Fruit fly (Drosophila melanogaster) whole organism, embryonic: ENCODE measurements around the gene Prim2.

Experiments used
- Antp ChIP-seq: fragments of 200-800 bp; sonication (Bioruptor generic); optimal IDR thresholded peaks from 3 replicates; lab custom pipeline; 2016; ENCODE audit warnings: missing biosample characterization, missing genetic modification characterization
- Atf6 ChIP-seq: fragments of 200-800 bp; sonication (Bioruptor generic); IDR thresholded peaks from 2 replicates; pipeline ENCODE4 v1.3.6; 2022; ENCODE audit warnings: missing biosample characterization, missing genetic modification characterization
- Bgb ChIP-seq: fragments of 200-800 bp; sonication (Bioruptor generic); IDR thresholded peaks from 2 replicates; pipeline ENCODE4 v1.3.6; 2022; ENCODE audit warnings: missing biosample characterization, missing genetic modification characterization; ENCODE audit not compliant: partially characterized antibody
- CG10431 ChIP-seq: fragments of 200-800 bp; sonication (Bioruptor generic); optimal IDR thresholded peaks from 3 replicates; lab custom pipeline; 2018; ENCODE audit warnings: missing biosample characterization, mild to moderate bottlenecking, missing genetic modification characterization
- CG11456 ChIP-seq: fragments of 200-800 bp; sonication (Bioruptor generic); IDR thresholded peaks from 3 replicates; pipeline ENCODE4 v1.3.6; 2022; ENCODE audit warnings: missing biosample characterization, missing genetic modification characterization
- CG12219 ChIP-seq: fragments of 200-800 bp; sonication (Bioruptor generic); optimal IDR thresholded peaks from 3 replicates; lab custom pipeline; 2018; ENCODE audit warnings: missing biosample characterization, mild to moderate bottlenecking, missing genetic modification characterization
- CG12236 ChIP-seq: fragments of 200-800 bp; sonication (Bioruptor generic); optimal IDR thresholded peaks from 2 replicates; lab custom pipeline; 2016; ENCODE audit warnings: missing biosample characterization, missing genetic modification characterization
- CG13424 ChIP-seq: fragments of 200-800 bp; sonication (Bioruptor generic); optimal IDR thresholded peaks from 2 replicates; lab custom pipeline; 2019; ENCODE audit warnings: missing biosample characterization, mild to moderate bottlenecking, missing genetic modification characterization, moderate library complexity
- CG15479 ChIP-seq: fragments of 200-800 bp; sonication (Bioruptor generic); optimal IDR thresholded peaks from 3 replicates; lab custom pipeline; 2019; ENCODE audit warnings: missing biosample characterization, mild to moderate bottlenecking, missing genetic modification characterization, moderate library complexity
- CG17328 ChIP-seq: fragments of 200-800 bp; sonication (Bioruptor generic); IDR thresholded peaks from 2 replicates; pipeline ENCODE4 v1.3.6; 2022; ENCODE audit warnings: missing biosample characterization, missing genetic modification characterization
- CG17829 ChIP-seq: fragments of 200-800 bp; optimal IDR thresholded peaks from 2 replicates; lab custom pipeline; 2019; ENCODE audit warnings: missing biosample characterization, mild to moderate bottlenecking, missing genetic modification characterization, moderate library complexity
- CG30020 ChIP-seq: fragments of 200-800 bp; optimal IDR thresholded peaks from 2 replicates; lab custom pipeline; 2019; ENCODE audit warnings: missing biosample characterization, mild to moderate bottlenecking, missing genetic modification characterization, moderate library complexity
- CG34422 ChIP-seq: fragments of 200-800 bp; sonication (Bioruptor generic); IDR thresholded peaks from 3 replicates; pipeline ENCODE4 v1.3.6; 2022; ENCODE audit warnings: missing biosample characterization, missing genetic modification characterization
- CG4404 ChIP-seq: fragments of 200-800 bp; sonication (Bioruptor generic); IDR thresholded peaks from 2 replicates; pipeline ENCODE4 v1.3.6; 2022; ENCODE audit warnings: missing biosample characterization, missing genetic modification characterization
- CG6654 ChIP-seq: fragments of 200-800 bp; sonication (Bioruptor generic); optimal IDR thresholded peaks from 2 replicates; lab custom pipeline; 2017; ENCODE audit warnings: missing biosample characterization, mild to moderate bottlenecking, missing genetic modification characterization
- CG6689 ChIP-seq: fragments of 200-800 bp; sonication (Bioruptor generic); IDR thresholded peaks from 2 replicates; pipeline ENCODE4 v1.3.6; 2022; ENCODE audit warnings: missing biosample characterization, missing genetic modification characterization
- CG6765 ChIP-seq: fragments of 200-800 bp; sonication (Bioruptor generic); optimal IDR thresholded peaks from 3 replicates; lab custom pipeline; 2017; ENCODE audit warnings: missing biosample characterization, mild to moderate bottlenecking, missing genetic modification characterization
- CG6854 ChIP-seq: fragments of 200-800 bp; sonication (Bioruptor generic); optimal IDR thresholded peaks from 3 replicates; lab custom pipeline; 2017; ENCODE audit warnings: missing biosample characterization, mild to moderate bottlenecking, missing genetic modification characterization
- CG8281 ChIP-seq: fragments of 200-800 bp; sonication (Bioruptor generic); optimal IDR thresholded peaks from 2 replicates; lab custom pipeline; 2018; ENCODE audit warnings: missing biosample characterization, mild to moderate bottlenecking, missing genetic modification characterization, moderate library complexity
- GATAe ChIP-seq: fragments of 200-800 bp; sonication (Bioruptor generic); conservative IDR thresholded peaks from 2 replicates; pipeline ENCODE4 v1.3.6; 2022; ENCODE audit warnings: missing biosample characterization, missing genetic modification characterization
- Gug ChIP-seq: fragments of 200-800 bp; sonication (Bioruptor generic); IDR thresholded peaks from 4 replicates; pipeline ENCODE4 v1.3.6; 2022; ENCODE audit warnings: missing biosample characterization, missing genetic modification characterization
- Jarid2 ChIP-seq: fragments of 200-800 bp; sonication (Bioruptor generic); optimal IDR thresholded peaks from 3 replicates; lab custom pipeline; 2017; ENCODE audit warnings: mild to moderate bottlenecking, missing biosample characterization, missing genetic modification reagents, missing genetic modification characterization
- MBD-R2 ChIP-seq: fragments of 200-800 bp; sonication (Bioruptor generic); IDR thresholded peaks from 2 replicates; pipeline ENCODE4 v1.3.6; 2022; ENCODE audit warnings: missing biosample characterization, missing genetic modification characterization
- Mad ChIP-seq: fragments of 200-800 bp; sonication (Bioruptor generic); optimal IDR thresholded peaks from 2 replicates; lab custom pipeline; 2016; ENCODE audit warnings: missing biosample characterization, missing genetic modification characterization
- chm ChIP-seq: fragments of 200-800 bp; sonication (Bioruptor generic); IDR thresholded peaks from 2 replicates; pipeline ENCODE4 v1.3.6; 2022; ENCODE audit warnings: missing biosample characterization, missing genetic modification characterization
- chn ChIP-seq: fragments of 200-800 bp; sonication (Bioruptor generic); optimal IDR thresholded peaks from 2 replicates; lab custom pipeline; 2016; ENCODE audit warnings: missing biosample characterization, missing genetic modification characterization
- dmrt11E ChIP-seq: fragments of 200-800 bp; sonication (Bioruptor generic); optimal IDR thresholded peaks from 3 replicates; lab custom pipeline; 2018; ENCODE audit warnings: missing biosample characterization, mild to moderate bottlenecking, missing genetic modification characterization, moderate library complexity
- fd3F ChIP-seq: fragments of 200-800 bp; sonication (Bioruptor generic); optimal IDR thresholded peaks from 2 replicates; lab custom pipeline; 2018; ENCODE audit warnings: missing biosample characterization, mild to moderate bottlenecking, missing genetic modification characterization, moderate library complexity
- grau ChIP-seq: fragments of 200-800 bp; optimal IDR thresholded peaks from 3 replicates; lab custom pipeline; 2019; ENCODE audit warnings: missing biosample characterization, mild to moderate bottlenecking, missing genetic modification characterization, moderate library complexity
- jigr1 ChIP-seq: fragments of 200-800 bp; sonication (Bioruptor generic); IDR thresholded peaks from 3 replicates; pipeline ENCODE4 v1.3.6; 2022; ENCODE audit warnings: missing biosample characterization, missing genetic modification characterization
- lov ChIP-seq, 2 experiments: fragments of 200-800 bp in 1 of 2; fragments of >200 bp in 1 of 2; sonication (Bioruptor generic) in 1 of 2; IDR thresholded peaks in 1 of 2; optimal IDR thresholded peaks in 1 of 2; 2 replicates in 1 of 2; 3 replicates in 1 of 2; pipeline versions ENCODE4 v1.3.6 to Lab custom; 2017 to 2022; ENCODE audit warnings: missing biosample characterization in 1 of 2, missing genetic modification characterization in 1 of 2
- pho ChIP-seq: fragments of 200-800 bp; sonication (Bioruptor generic); optimal IDR thresholded peaks from 2 replicates; lab custom pipeline; 2016; ENCODE audit warnings: missing biosample characterization, missing genetic modification characterization
- pum ChIP-seq: fragments of 200-800 bp; sonication (Bioruptor generic); optimal IDR thresholded peaks from 2 replicates; lab custom pipeline; 2016; ENCODE audit warnings: missing biosample characterization, missing genetic modification characterization
- sc ChIP-seq, 3 experiments: fragments of >200 bp in 2 of 3; fragments of 200-800 bp in 1 of 3; sonication (Bioruptor generic) in 1 of 3; optimal IDR thresholded peaks; 2 replicates in 2 of 3; 3 replicates in 1 of 3; lab custom pipeline; 2017; ENCODE audit warnings: mild to moderate bottlenecking in 1 of 3, missing biosample characterization in 1 of 3, missing genetic modification characterization in 1 of 3, missing genetic modification reagents in 1 of 3
- slp2 ChIP-seq: fragments of 200-800 bp; sonication (Bioruptor generic); optimal IDR thresholded peaks from 2 replicates; lab custom pipeline; 2016; ENCODE audit warnings: missing biosample characterization, missing genetic modification characterization
- tll ChIP-seq, 2 experiments: fragments of 200-800 bp in 1 of 2; fragments of >200 bp in 1 of 2; sonication (Bioruptor generic) in 1 of 2; optimal IDR thresholded peaks; 2 replicates each; lab custom pipeline; 2017 to 2019; ENCODE audit warnings: missing biosample characterization in 2 of 2, missing genetic modification characterization in 2 of 2, mild to moderate bottlenecking in 1 of 2, moderate library complexity in 1 of 2
- tx ChIP-seq: fragments of 200-800 bp; sonication (Bioruptor generic); optimal IDR thresholded peaks from 2 replicates; lab custom pipeline; 2016; ENCODE audit warnings: missing biosample characterization, missing genetic modification characterization
- vfl ChIP-seq: fragments of 200-800 bp; sonication (Bioruptor generic); optimal IDR thresholded peaks from 2 replicates; lab custom pipeline; 2016; ENCODE audit warnings: missing biosample characterization, missing genetic modification characterization

Prim2 gene

DNA sequence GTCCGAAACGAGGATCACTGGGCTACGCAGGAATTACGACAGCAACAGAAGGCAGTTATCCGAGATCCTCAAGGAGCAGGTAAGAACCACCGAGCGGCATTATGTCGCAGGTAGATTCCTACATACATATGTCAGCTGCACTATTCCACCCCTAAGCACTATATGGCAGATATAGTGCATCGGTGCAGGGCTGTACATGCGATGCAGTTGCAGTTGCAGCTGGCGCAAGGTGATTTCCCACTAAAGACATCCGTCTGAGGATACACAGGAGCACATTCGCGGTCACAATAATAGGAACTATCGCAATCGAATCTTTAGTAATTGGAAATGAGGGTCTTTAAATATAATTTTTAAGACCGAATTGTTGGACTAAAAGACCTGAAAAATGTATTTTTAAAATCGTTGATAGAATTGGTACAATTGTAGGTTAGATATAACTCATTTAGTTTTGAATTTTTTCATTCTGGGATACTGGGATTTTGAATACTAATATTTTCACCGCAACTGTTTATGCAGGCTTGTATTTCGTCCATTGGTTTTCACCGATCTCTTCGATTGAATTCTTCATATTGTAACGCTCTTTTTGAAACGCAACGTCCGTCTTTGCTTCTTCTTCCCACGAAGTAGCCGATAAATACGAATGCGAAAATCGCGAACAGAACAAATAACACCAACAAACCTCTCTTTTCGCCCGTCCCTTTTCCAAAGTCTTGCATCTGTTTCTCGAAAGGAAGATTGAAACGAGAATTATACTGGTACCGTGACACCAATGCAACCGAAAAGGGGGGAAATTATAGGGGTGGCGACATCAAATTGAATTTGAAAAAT is 41.5 kb upstream of the Prim2 start (continued):
- TF ChIP-seq sc (optimal IDR thresholded peaks at IDR 0.05; lab: Kevin White, UChicago) (no peak), sc (GFP tag; optimal IDR thresholded peaks at IDR 0.05; lab: Kevin White, UChicago) (peak; percentile 50), grau (tag; lab: Kevin White, UChicago) (peak; percentile 54), CG11456 (GFP tag; lab: Robert Waterston, UW) (no peak), Antp (no peak), chm (0 out of 2 replicates have a peak, but pooled peaks have one; percentile 15), CG17328 (GFP tag; lab: Robert Waterston, UW) (peak; percentile 49; the same call in 1 of the 2 replicates), CG34422 (GFP tag; lab: Robert Waterston, UW) (no peak), CG6654 (no peak), jigr1 (GFP tag; lab: Robert Waterston, UW) (no peak), Mad (GFP tag; lab: Kevin White, UChicago) (peak; percentile 23), CG12236 (GFP tag; lab: Kevin White, UChicago) (peak; percentile 6), CG12219 (no peak), CG6689 (GFP tag; lab: Robert Waterston, UW) (peak; percentile 31; the same call in 1 of the 2 replicates), pho (no peak), Bgb (GFP tag; lab: Robert Waterston, UW) (no peak), CG6854 (no peak), CG6765 (no peak), Atf6 (GFP tag; lab: Robert Waterston, UW) (no peak), pum (GFP tag; lab: Kevin White, UChicago) (peak; percentile 8), vfl (GFP tag; lab: Kevin White, UChicago) (no peak), tll (GFP tag; optimal IDR thresholded peaks at IDR 0.05; lab: Kevin White, UChicago) (peak in 1 of 2 experiments; percentile 46), Jarid2 (GFP tag; lab: Kevin White, UChicago) (no peak), CG15479 (GFP tag; lab: Kevin White, UChicago) (peak; percentile 100), CG13424 (tag; lab: Kevin White, UChicago) (peak; percentile 0), lov (optimal IDR thresholded peaks at IDR 0.05; lab: Kevin White, UChicago) (no peak), lov (GFP tag; IDR thresholded peaks at IDR 0.05; lab: Robert Waterston, UW) (0 out of 3 replicates have a peak, but pooled peaks have one; percentile 34), CG30020 (tag; lab: Kevin White, UChicago) (no peak), tx (GFP tag; lab: Kevin White, UChicago) (peak; percentile 10), CG10431 (GFP tag; lab: Kevin White, UChicago) (no peak), MBD-R2 (GFP tag; lab: Robert Waterston, UW) (no peak), CG8281 (tag; lab: Kevin White, UChicago) (no peak), fd3F (GFP tag; lab: Kevin White, UChicago) (no peak), dmrt11E (tag; lab: Kevin White, UChicago) (peak; percentile 86), GATAe (GFP tag; lab: Robert Waterston, UW) (no peak), CG17829 (tag; lab: Kevin White, UChicago) (peak; percentile 66), Gug (GFP tag; lab: Robert Waterston, UW) (no peak), chn (no peak), slp2 (GFP tag; lab: Kevin White, UChicago) (no peak), CG4404 (GFP tag; lab: Robert Waterston, UW) (peak; percentile 87)
